Worm (Caenorhabditis elegans): ENCODE data around the gene snt-3.

DNA sequence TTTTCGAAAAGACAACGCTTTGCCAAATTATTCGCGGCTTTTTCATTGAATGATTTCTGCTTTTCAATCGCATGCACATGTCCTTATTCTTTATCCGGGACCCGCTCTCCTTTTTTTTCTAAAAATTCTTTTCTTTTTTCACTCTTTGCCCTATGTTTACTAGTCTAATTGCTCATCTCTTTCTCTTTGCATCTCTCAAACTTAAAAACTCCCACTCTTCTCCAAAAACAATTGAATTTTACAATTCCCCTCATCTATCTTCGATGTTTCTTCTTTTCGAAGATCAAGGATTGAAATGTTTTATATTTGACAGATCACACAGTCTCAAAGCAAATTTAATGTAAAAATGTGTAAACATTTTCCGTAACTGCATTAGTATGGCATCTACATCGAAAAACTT is 33.1 kb downstream of the snt-3 start:
- TF ChIP-seq rnt-1 (tag; optimal IDR thresholded peaks at IDR 0.05), result no peak
- no peak for TF ChIP-seq fkh-6 (tag; optimal IDR thresholded peaks at IDR 0.05)
- TF ChIP-seq mec-3 (tag; optimal IDR thresholded peaks at IDR 0.05; ENCODE audit: borderline replicate concordance), result no peak
- TF ChIP-seq F13H6.1 (tag; optimal IDR thresholded peaks at IDR 0.05), result no peak
- TF ChIP-seq ttx-3 (tag; optimal IDR thresholded peaks at IDR 0.05), result no peak
- TF ChIP-seq unc-42 (tag; optimal IDR thresholded peaks at IDR 0.05), result no peak
- TF ChIP-seq unc-55 (GFP tag; optimal IDR thresholded peaks at IDR 0.05), result no peak
- no peak for TF ChIP-seq nhr-232 (tag; optimal IDR thresholded peaks at IDR 0.05)
- no peak for TF ChIP-seq fkh-10 (GFP tag; optimal IDR thresholded peaks at IDR 0.05)
- no peak for TF ChIP-seq T23F11.4 (GFP tag; optimal IDR thresholded peaks at IDR 0.05)
- TF ChIP-seq sdc-2 (tag; optimal IDR thresholded peaks at IDR 0.05), result no peak

All from whole organism, late embryonic.